Fruit fly (Drosophila melanogaster) whole organism, embryonic: Measurements from ENCODE around the gene Ugt316A1.

Experiments used
- ATbp ChIP-seq: fragments of 200-800 bp; sonication (Bioruptor generic); optimal IDR thresholded peaks from 2 replicates; lab custom pipeline; 2017; ENCODE audit warnings: missing biosample characterization, mild to moderate bottlenecking, missing genetic modification characterization, missing genetic modification reagents
- Blimp-1 ChIP-seq: fragments of 200-800 bp; sonication (Bioruptor generic); optimal IDR thresholded peaks from 3 replicates; lab custom pipeline; 2018; ENCODE audit warnings: missing biosample characterization, missing genetic modification characterization, mild to moderate bottlenecking, moderate library complexity, missing genetic modification reagents
- C15 ChIP-seq: fragments of 200-800 bp; sonication (Bioruptor generic); IDR thresholded peaks from 3 replicates; pipeline ENCODE4 v1.3.6; 2022; ENCODE audit warnings: missing biosample characterization, missing genetic modification characterization
- CG1024 ChIP-seq: fragments of 200-800 bp; sonication (Bioruptor generic); IDR thresholded peaks from 2 replicates; pipeline ENCODE4 v1.3.6; 2022; ENCODE audit warnings: missing biosample characterization, missing genetic modification characterization
- CG11093 ChIP-seq: fragments of 200-800 bp; sonication (Bioruptor generic); IDR thresholded peaks from 3 replicates; pipeline ENCODE4 v1.3.6; 2022; ENCODE audit warnings: missing biosample characterization, missing genetic modification characterization
- CG12104 ChIP-seq: fragments of 200-800 bp; sonication (Bioruptor generic); optimal IDR thresholded peaks from 3 replicates; lab custom pipeline; 2016; ENCODE audit warnings: missing biosample characterization, missing genetic modification characterization
- CG12659 ChIP-seq: fragments of 200-800 bp; sonication (Bioruptor generic); optimal IDR thresholded peaks from 3 replicates; lab custom pipeline; 2017; ENCODE audit warnings: mild to moderate bottlenecking, missing biosample characterization, missing genetic modification reagents, missing genetic modification characterization
- CG12769 ChIP-seq: fragments of 200-800 bp; sonication (Bioruptor generic); optimal IDR thresholded peaks from 2 replicates; lab custom pipeline; 2019; ENCODE audit warnings: missing biosample characterization, mild to moderate bottlenecking, missing genetic modification characterization, moderate library complexity
- CG16863 ChIP-seq: fragments of 200-800 bp; sonication (Bioruptor generic); optimal IDR thresholded peaks from 3 replicates; lab custom pipeline; 2016; ENCODE audit warnings: missing biosample characterization, missing genetic modification characterization
- CG17912 ChIP-seq: fragments of 200-800 bp; sonication (Bioruptor generic); optimal IDR thresholded peaks from 2 replicates; lab custom pipeline; 2018; ENCODE audit warnings: missing biosample characterization, mild to moderate bottlenecking, missing genetic modification characterization
- CG1792 ChIP-seq: fragments of 200-800 bp; sonication (Bioruptor generic); optimal IDR thresholded peaks from 2 replicates; lab custom pipeline; 2016; ENCODE audit warnings: missing biosample characterization, missing genetic modification characterization
- CG18011 ChIP-seq: fragments of 200-800 bp; sonication (Bioruptor generic); optimal IDR thresholded peaks from 2 replicates; lab custom pipeline; 2017; ENCODE audit warnings: missing biosample characterization, missing genetic modification characterization, mild to moderate bottlenecking, moderate library complexity, missing genotype
- CG2875 ChIP-seq: fragments of 200-800 bp; sonication (Bioruptor generic); optimal IDR thresholded peaks from 2 replicates; lab custom pipeline; 2017; ENCODE audit warnings: missing biosample characterization, mild to moderate bottlenecking, missing genetic modification characterization, missing genetic modification reagents
- CG3995 ChIP-seq: fragments of 200-800 bp; sonication (Bioruptor generic); optimal IDR thresholded peaks from 3 replicates; lab custom pipeline; 2016; ENCODE audit warnings: missing biosample characterization, missing genetic modification characterization
- CG4424 ChIP-seq: fragments of 200-800 bp; sonication (Bioruptor generic); optimal IDR thresholded peaks from 3 replicates; lab custom pipeline; 2016; ENCODE audit warnings: missing biosample characterization, missing genetic modification characterization
- CG6689 ChIP-seq: fragments of 200-800 bp; sonication (Bioruptor generic); IDR thresholded peaks from 2 replicates; pipeline ENCODE4 v1.3.6; 2022; ENCODE audit warnings: missing biosample characterization, missing genetic modification characterization
- CG6813 ChIP-seq: fragments of 200-800 bp; sonication (Bioruptor generic); optimal IDR thresholded peaks from 2 replicates; lab custom pipeline; 2017; ENCODE audit warnings: missing biosample characterization, missing genetic modification characterization, mild to moderate bottlenecking, moderate library complexity, missing genetic modification reagents
- CG7786 ChIP-seq: fragments of 200-800 bp; sonication (Bioruptor generic); optimal IDR thresholded peaks from 2 replicates; lab custom pipeline; 2016; ENCODE audit warnings: missing biosample characterization, missing genetic modification characterization
- CG7928 ChIP-seq: fragments of 200-800 bp; sonication (Bioruptor generic); optimal IDR thresholded peaks from 2 replicates; lab custom pipeline; 2017; ENCODE audit warnings: missing biosample characterization, mild to moderate bottlenecking, missing genetic modification characterization
- CG8478 ChIP-seq: fragments of >200 bp; optimal IDR thresholded peaks from 2 replicates; lab custom pipeline; 2018
- Deaf1 ChIP-seq: fragments of 200-800 bp; optimal IDR thresholded peaks from 3 replicates; lab custom pipeline; 2019; ENCODE audit warnings: missing biosample characterization, mild to moderate bottlenecking, missing genetic modification characterization, moderate library complexity
- HLH54F ChIP-seq: fragments of 200-800 bp; sonication (Bioruptor generic); optimal IDR thresholded peaks from 3 replicates; lab custom pipeline; 2016; ENCODE audit warnings: missing biosample characterization, missing genetic modification characterization
- HmgZ ChIP-seq: fragments of 200-800 bp; sonication (Bioruptor generic); optimal IDR thresholded peaks from 2 replicates; lab custom pipeline; 2018; ENCODE audit warnings: missing biosample characterization, mild to moderate bottlenecking, missing genetic modification characterization
- Hr3 ChIP-seq: fragments of 200-800 bp; sonication (Bioruptor generic); optimal IDR thresholded peaks from 3 replicates; lab custom pipeline; 2016; ENCODE audit warnings: missing biosample characterization, missing genetic modification characterization
- Lim3 ChIP-seq: fragments of 200-800 bp; sonication (Bioruptor generic); IDR thresholded peaks from 2 replicates; pipeline ENCODE4 v1.3.6; 2022; ENCODE audit warnings: missing biosample characterization, missing genetic modification characterization
- MTF-1 ChIP-seq: fragments of 200-800 bp; sonication (Bioruptor generic); optimal IDR thresholded peaks from 2 replicates; lab custom pipeline; 2018; ENCODE audit warnings: missing biosample characterization, mild to moderate bottlenecking, missing genetic modification characterization, borderline replicate concordance
- Mad ChIP-seq: fragments of 200-800 bp; sonication (Bioruptor generic); optimal IDR thresholded peaks from 2 replicates; lab custom pipeline; 2016; ENCODE audit warnings: missing biosample characterization, missing genetic modification characterization
- Med ChIP-seq: fragments of 200-800 bp; sonication (Bioruptor generic); peaks from one replicate; lab custom pipeline; 2016; ENCODE audit warnings: missing biosample characterization, missing genetic modification characterization, mild to moderate bottlenecking, inconsistent platforms, moderate library complexity
- Sin3A ChIP-seq: fragments of >200 bp; optimal IDR thresholded peaks from 2 replicates; lab custom pipeline; 2018
- Trl ChIP-seq, 3 experiments: fragments of >200 bp in 2 of 3; fragments of 200-800 bp in 1 of 3; sonication (Bioruptor generic) in 1 of 3; optimal IDR thresholded peaks; 2 replicates in 1 of 3; 3 replicates in 2 of 3; lab custom pipeline; 2016 to 2017; ENCODE audit warnings: missing biosample characterization in 1 of 3, missing genetic modification characterization in 1 of 3
- ase ChIP-seq: fragments of 200-800 bp; sonication (Bioruptor generic); IDR thresholded peaks from 3 replicates; pipeline ENCODE4 v1.3.6; 2022; ENCODE audit warnings: missing biosample characterization, missing genetic modification characterization
- bcd ChIP-seq: fragments of 200-800 bp; sonication (Bioruptor generic); optimal IDR thresholded peaks from 2 replicates; lab custom pipeline; 2017; ENCODE audit warnings: missing biosample characterization, mild to moderate bottlenecking, missing genetic modification characterization
- btn ChIP-seq: fragments of 200-800 bp; sonication (Bioruptor generic); optimal IDR thresholded peaks from 2 replicates; lab custom pipeline; 2016; ENCODE audit warnings: missing biosample characterization, missing genetic modification characterization
- chif ChIP-seq, 2 experiments: fragments of 200-800 bp; sonication (Bioruptor generic); optimal IDR thresholded peaks; 3 replicates each; lab custom pipeline; 2016; ENCODE audit warnings: missing biosample characterization in 2 of 2, missing genetic modification characterization in 2 of 2
- danr ChIP-seq: fragments of 200-800 bp; sonication (Bioruptor generic); IDR thresholded peaks from 2 replicates; pipeline ENCODE4 v1.3.6; 2022; ENCODE audit warnings: missing biosample characterization, missing genetic modification characterization
- dati ChIP-seq: fragments of 200-800 bp; sonication (Bioruptor generic); IDR thresholded peaks from 2 replicates; pipeline ENCODE4 v1.3.6; 2022; ENCODE audit warnings: missing biosample characterization, missing genetic modification characterization
- en ChIP-seq: fragments of 200-800 bp; sonication (Bioruptor generic); optimal IDR thresholded peaks from 2 replicates; lab custom pipeline; 2016; ENCODE audit warnings: missing biosample characterization, missing genetic modification characterization
- esg ChIP-seq: fragments of 200-800 bp; sonication (Bioruptor generic); conservative IDR thresholded peaks from 2 replicates; pipeline ENCODE4 v1.3.6; 2022; ENCODE audit warnings: missing biosample characterization, missing genetic modification characterization
- ewg ChIP-seq: fragments of 200-800 bp; sonication (Bioruptor generic); optimal IDR thresholded peaks from 3 replicates; lab custom pipeline; 2017; ENCODE audit warnings: mild to moderate bottlenecking, missing biosample characterization, missing genetic modification reagents, missing genetic modification characterization
- fd96Cb ChIP-seq: fragments of 200-800 bp; sonication (Bioruptor generic); optimal IDR thresholded peaks from 2 replicates; lab custom pipeline; 2018; ENCODE audit warnings: missing biosample characterization, mild to moderate bottlenecking, missing genetic modification characterization, moderate library complexity
- gce ChIP-seq: fragments of 200-800 bp; sonication (Bioruptor generic); IDR thresholded peaks from 3 replicates; pipeline ENCODE4 v1.3.6; 2022; ENCODE audit warnings: missing biosample characterization, missing genetic modification characterization
- inv ChIP-seq: fragments of 200-800 bp; sonication (Bioruptor generic); IDR thresholded peaks from 2 replicates; pipeline ENCODE4 v1.3.6; 2022; ENCODE audit warnings: missing biosample characterization, missing genetic modification characterization; ENCODE audit not compliant: partially characterized antibody
- jumu ChIP-seq: fragments of 200-800 bp; sonication (Bioruptor generic); optimal IDR thresholded peaks from 3 replicates; lab custom pipeline; 2016; ENCODE audit warnings: missing biosample characterization, missing genetic modification characterization
- lab ChIP-seq: fragments of 200-800 bp; sonication (Bioruptor generic); optimal IDR thresholded peaks from 3 replicates; lab custom pipeline; 2017; ENCODE audit warnings: missing biosample characterization, missing genetic modification characterization, mild to moderate bottlenecking, moderate library complexity, missing genetic modification reagents
- lola ChIP-seq, 3 experiments: fragments of >200 bp in 2 of 3; fragments of 200-800 bp in 1 of 3; sonication (Bioruptor generic) in 1 of 3; optimal IDR thresholded peaks; 2 replicates each; lab custom pipeline; 2017 to 2019; ENCODE audit warnings: missing biosample characterization in 3 of 3, missing genetic modification characterization in 3 of 3, mild to moderate bottlenecking in 1 of 3, moderate library complexity in 1 of 3
- pb ChIP-seq: fragments of 200-800 bp; sonication (Bioruptor generic); optimal IDR thresholded peaks from 3 replicates; lab custom pipeline; 2016; ENCODE audit warnings: missing biosample characterization, missing genetic modification characterization
- shn ChIP-seq: fragments of 200-800 bp; sonication (Bioruptor generic); optimal IDR thresholded peaks from 3 replicates; lab custom pipeline; 2016; ENCODE audit warnings: missing biosample characterization, missing genetic modification characterization
- toy ChIP-seq: fragments of 200-800 bp; sonication (Bioruptor generic); IDR thresholded peaks from 2 replicates; pipeline ENCODE4 v1.3.6; 2022; ENCODE audit warnings: missing biosample characterization, missing genetic modification characterization
- vfl ChIP-seq: fragments of 200-800 bp; sonication (Bioruptor generic); optimal IDR thresholded peaks from 2 replicates; lab custom pipeline; 2016; ENCODE audit warnings: missing biosample characterization, missing genetic modification characterization
- zen2 ChIP-seq: fragments of 200-800 bp; sonication (Bioruptor generic); IDR thresholded peaks from 3 replicates; pipeline ENCODE4 v1.3.6; 2022; ENCODE audit warnings: missing biosample characterization, missing genetic modification characterization; ENCODE audit not compliant: partially characterized antibody

Gene Ugt316A1

DNA sequence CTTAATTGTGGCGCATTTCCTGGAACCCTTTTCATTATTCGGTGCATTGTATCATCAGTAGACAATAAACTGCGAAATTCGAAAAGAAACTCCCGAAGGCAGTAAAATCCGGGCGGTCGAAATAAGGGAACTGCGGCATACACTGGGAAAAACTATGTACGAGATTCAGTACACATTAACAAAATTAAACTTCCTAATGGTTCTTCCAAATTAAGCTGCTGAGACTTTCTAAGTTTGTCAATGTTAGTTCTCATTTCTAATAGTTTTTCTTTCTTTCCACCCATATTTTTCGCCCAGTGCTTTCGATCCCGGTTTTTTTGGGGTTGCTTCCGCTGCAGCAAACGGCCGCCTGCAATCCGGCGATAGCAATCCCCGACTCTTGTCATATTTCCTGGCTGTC lies 37.8 kb downstream of the Ugt316A1 start (continued):
- peak; percentile 62; the same call in 2 of the 3 replicates for TF ChIP-seq CG11093 (GFP tag; lab: Robert Waterston, UW)
- TF ChIP-seq vfl (GFP tag; lab: Kevin White, UChicago), result no peak
- TF ChIP-seq CG18011 (GFP tag; lab: Kevin White, UChicago), result no peak
- no peak for TF ChIP-seq inv
- peak; percentile 88 for TF ChIP-seq CG4424 (GFP tag; lab: Kevin White, UChicago)
- no peak for TF ChIP-seq Lim3 (GFP tag; lab: Robert Waterston, UW)
- no peak for TF ChIP-seq CG7928 (GFP tag; lab: Kevin White, UChicago)
- peak; percentile 53 for TF ChIP-seq ATbp
- peak; percentile 73 for TF ChIP-seq CG6813 (GFP tag; lab: Kevin White, UChicago)
- TF ChIP-seq Deaf1 (tag; lab: Kevin White, UChicago), result peak; percentile 45
- peak; percentile 35 for TF ChIP-seq jumu (GFP tag; lab: Kevin White, UChicago)
- TF ChIP-seq Med (GFP tag; lab: Kevin White, UChicago), result peak; percentile 97
- TF ChIP-seq HmgZ (tag; lab: Kevin White, UChicago), result peak; percentile 51
- TF ChIP-seq lab (GFP tag; lab: Kevin White, UChicago), result peak; percentile 84
- peak; percentile 55 for TF ChIP-seq CG12104
- TF ChIP-seq CG17912 (GFP tag; lab: Kevin White, UChicago), result no peak
- TF ChIP-seq Mad (GFP tag; lab: Kevin White, UChicago), result peak; percentile 72
- TF ChIP-seq HLH54F (GFP tag; lab: Kevin White, UChicago), result peak; percentile 50
- TF ChIP-seq lola (GFP tag; optimal IDR thresholded peaks at IDR 0.05; lab: Kevin White, UChicago), result peak in 1 of 3 experiments; percentile 83
- peak; percentile 66; the same call in 1 of the 2 replicates for TF ChIP-seq dati (GFP tag; lab: Robert Waterston, UW)
- TF ChIP-seq ewg, result peak; percentile 72
- peak; percentile 55; the same call in 1 of the 3 replicates for TF ChIP-seq C15 (GFP tag; lab: Robert Waterston, UW)
- peak; percentile 74 to 86 for TF ChIP-seq chif (GFP tag; optimal IDR thresholded peaks at IDR 0.05; lab: Kevin White, UChicago)
- no peak for TF ChIP-seq toy (GFP tag; lab: Robert Waterston, UW)
- TF ChIP-seq Trl (optimal IDR thresholded peaks at IDR 0.05; lab: Kevin White, UChicago), result no peak
- peak; percentile 42 for TF ChIP-seq Trl (GFP tag; optimal IDR thresholded peaks at IDR 0.05; lab: Kevin White, UChicago)
- TF ChIP-seq zen2 (GFP tag; lab: Robert Waterston, UW), result no peak
- peak; percentile 38; the same call in 1 of the 2 replicates for TF ChIP-seq CG1024 (GFP tag; lab: Robert Waterston, UW)
- TF ChIP-seq CG12769 (tag; lab: Kevin White, UChicago), result peak; percentile 39
- TF ChIP-seq CG6689, result peak; percentile 83
- peak; percentile 80 for TF ChIP-seq gce (GFP tag; lab: Robert Waterston, UW)
- peak; percentile 86 for TF ChIP-seq btn
- peak; percentile 61 for TF ChIP-seq pb (GFP tag; lab: Kevin White, UChicago)
- peak; percentile 32 for TF ChIP-seq CG1792 (GFP tag; lab: Kevin White, UChicago)
- peak; percentile 79 for TF ChIP-seq Blimp-1 (GFP tag; lab: Kevin White, UChicago)
- no peak for TF ChIP-seq CG8478
- TF ChIP-seq fd96Cb (tag; lab: Kevin White, UChicago), result peak; percentile 64
- TF ChIP-seq shn (GFP tag; lab: Kevin White, UChicago), result peak; percentile 70
- TF ChIP-seq Sin3A (lab: Kevin White, UChicago), result no peak
- TF ChIP-seq danr, result 0 out of 2 replicates have a peak, but pooled peaks have one; percentile 24
- peak; percentile 69 for TF ChIP-seq CG2875
- peak; percentile 71 for TF ChIP-seq Hr3
- peak; percentile 61 for TF ChIP-seq CG12659 (GFP tag; lab: Kevin White, UChicago)
- peak; percentile 73 for TF ChIP-seq bcd (GFP tag; lab: Kevin White, UChicago)
- peak; percentile 71 for TF ChIP-seq CG7786 (GFP tag; lab: Kevin White, UChicago)
- peak; percentile 83 for TF ChIP-seq CG16863
- TF ChIP-seq CG3995 (GFP tag; lab: Kevin White, UChicago), result no peak
- peak; percentile 79 for TF ChIP-seq ase (GFP tag; lab: Robert Waterston, UW)
- peak; percentile 7 for TF ChIP-seq en (GFP tag; lab: Kevin White, UChicago)
- TF ChIP-seq esg (GFP tag; lab: Robert Waterston, UW), result peak; percentile 75
- peak; percentile 54 for TF ChIP-seq MTF-1 (GFP tag; lab: Kevin White, UChicago)
